Fruit fly (Drosophila melanogaster): Measurements from ENCODE around the gene CG31055.

CG31055 gene

dm6 chr3R:27688034-27688433, at the start of gene CG31055:
Gene CG31055, minus strand, starts transcription at chr3R:27688134.
- TF ChIP-seq CG13123 (GFP tag; optimal IDR thresholded peaks at IDR 0.05): no peak
- TF ChIP-seq dm (GFP tag; optimal IDR thresholded peaks at IDR 0.05): no peak
- no peak for TF ChIP-seq HmgZ (tag; optimal IDR thresholded peaks at IDR 0.05)
- TF ChIP-seq CG11695 (GFP tag; IDR thresholded peaks at IDR 0.05): no peak
- TF ChIP-seq dimm (GFP tag; IDR thresholded peaks at IDR 0.05): no peak
- no peak for TF ChIP-seq Lhr (GFP tag; optimal IDR thresholded peaks at IDR 0.05)
- TF ChIP-seq kah (GFP tag; optimal IDR thresholded peaks at IDR 0.05): no peak
- TF ChIP-seq CG13894 (tag; optimal IDR thresholded peaks at IDR 0.05): no peak
- no peak for TF ChIP-seq jumu (GFP tag; optimal IDR thresholded peaks at IDR 0.05)
- TF ChIP-seq CG18476 (GFP tag; optimal IDR thresholded peaks at IDR 0.05): no peak
- no peak for TF ChIP-seq Lpt (GFP tag; optimal IDR thresholded peaks at IDR 0.05)
- TF ChIP-seq nau (GFP tag; optimal IDR thresholded peaks at IDR 0.05): no peak
- TF ChIP-seq BtbVII (GFP tag; optimal IDR thresholded peaks at IDR 0.05): no peak
- no peak for TF ChIP-seq CG17359 (tag; optimal IDR thresholded peaks at IDR 0.05)
- no peak for TF ChIP-seq CG10147 (GFP tag; optimal IDR thresholded peaks at IDR 0.05)
- TF ChIP-seq HLH4C (GFP tag; IDR thresholded peaks at IDR 0.05; ENCODE audit: partially characterized antibody): no peak

dm6 chr3R:27737038-27737437, 49.1 kb upstream of the CG31055 start:
- TF ChIP-seq bcd (GFP tag; optimal IDR thresholded peaks at IDR 0.05) (no peak), sug (tag; optimal IDR thresholded peaks at IDR 0.05) (peak; percentile 14), Med (GFP tag) (peak; percentile 42), CG1603 (tag; optimal IDR thresholded peaks at IDR 0.05) (no peak)

dm6 chr3R:27736367-27737005, 48.6 kb upstream of the CG31055 start, which contains the start of gene Ets98B:
Gene Ets98B, plus strand, starts transcription at chr3R:27736538.
- TF ChIP-seq wek (GFP tag; optimal IDR thresholded peaks at IDR 0.05) (no peak), so (GFP tag; IDR thresholded peaks at IDR 0.05) (no peak), CG3838 (GFP tag; optimal IDR thresholded peaks at IDR 0.05) (no peak), org-1 (GFP tag; optimal IDR thresholded peaks at IDR 0.05) (no peak), Atf6 (GFP tag; IDR thresholded peaks at IDR 0.05) (no peak), CG11093 (GFP tag; IDR thresholded peaks at IDR 0.05) (no peak), CG34422 (GFP tag; IDR thresholded peaks at IDR 0.05) (no peak), CG8478 (optimal IDR thresholded peaks at IDR 0.05) (peak; percentile 66), ewg (GFP tag; optimal IDR thresholded peaks at IDR 0.05) (no peak), Hmr (GFP tag; optimal IDR thresholded peaks at IDR 0.05) (no peak), NFAT (GFP tag; IDR thresholded peaks at IDR 0.05) (0 out of 2 replicates have a peak, but pooled peaks have one; percentile 32), CG5953 (GFP tag; IDR thresholded peaks at IDR 0.05) (no peak), Rx (GFP tag; IDR thresholded peaks at IDR 0.05) (no peak), mam (GFP tag; optimal IDR thresholded peaks at IDR 0.05) (no peak), CG3726 (GFP tag; IDR thresholded peaks at IDR 0.05) (0 out of 3 replicates have a peak, but pooled peaks have one; percentile 27), CG2875 (GFP tag; optimal IDR thresholded peaks at IDR 0.05) (no peak), Abd-B (GFP tag; optimal IDR thresholded peaks at IDR 0.05) (no peak), CG10979 (tag; optimal IDR thresholded peaks at IDR 0.05) (no peak), rib (GFP tag; IDR thresholded peaks at IDR 0.05) (no peak), Meics (GFP tag; optimal IDR thresholded peaks at IDR 0.05) (peak; percentile 59), CG15479 (GFP tag; optimal IDR thresholded peaks at IDR 0.05) (no peak), CG6683 (GFP tag; optimal IDR thresholded peaks at IDR 0.05) (no peak), Doc2 (GFP tag; IDR thresholded peaks at IDR 0.05) (no peak), Drgx (GFP tag; IDR thresholded peaks at IDR 0.05) (0 out of 2 replicates have a peak, but pooled peaks have one; percentile 18), gt (GFP tag; IDR thresholded peaks at IDR 0.05) (no peak), CG5180 (GFP tag; optimal IDR thresholded peaks at IDR 0.05) (no peak), CG12104 (GFP tag; optimal IDR thresholded peaks at IDR 0.05) (no peak), CG12769 (tag; optimal IDR thresholded peaks at IDR 0.05) (peak; percentile 17), grn (GFP tag; optimal IDR thresholded peaks at IDR 0.05) (peak; percentile 17)
